Fruit fly (Drosophila melanogaster) whole organism, embryonic: ENCODE measurements around the gene Tango5.

Experiments
- Abd-B ChIP-seq: fragments of 200-800 bp; sonication (Bioruptor generic); optimal IDR thresholded peaks from 2 replicates; lab custom pipeline; 2018; ENCODE audit warnings: missing biosample characterization, mild to moderate bottlenecking, missing genetic modification characterization, moderate library complexity
- CG10274 ChIP-seq: fragments of 200-800 bp; sonication (Bioruptor generic); optimal IDR thresholded peaks from 3 replicates; lab custom pipeline; 2017; ENCODE audit warnings: missing biosample characterization, mild to moderate bottlenecking, missing genetic modification characterization
- CG10366 ChIP-seq: fragments of 200-800 bp; sonication (Bioruptor generic); IDR thresholded peaks from 2 replicates; pipeline ENCODE4 v1.3.6; 2022; ENCODE audit warnings: missing biosample characterization, missing genetic modification characterization
- CG10462 ChIP-seq: fragments of 200-800 bp; sonication (Bioruptor generic); optimal IDR thresholded peaks from 2 replicates; lab custom pipeline; 2016; ENCODE audit warnings: missing biosample characterization, missing genetic modification characterization
- CG10959 ChIP-seq: fragments of 200-800 bp; sonication (Bioruptor generic); IDR thresholded peaks from 2 replicates; pipeline ENCODE4 v1.3.6; 2022; ENCODE audit warnings: missing biosample characterization, missing genetic modification characterization
- CG11247 ChIP-seq: fragments of 200-800 bp; sonication (Bioruptor generic); IDR thresholded peaks from 2 replicates; pipeline ENCODE4 v1.3.6; 2022; ENCODE audit warnings: missing biosample characterization, missing genetic modification characterization
- CG11456 ChIP-seq: fragments of 200-800 bp; sonication (Bioruptor generic); IDR thresholded peaks from 3 replicates; pipeline ENCODE4 v1.3.6; 2022; ENCODE audit warnings: missing biosample characterization, missing genetic modification characterization
- CG11695 ChIP-seq: fragments of 200-800 bp; sonication (Bioruptor generic); IDR thresholded peaks from 3 replicates; pipeline ENCODE4 v1.3.6; 2022; ENCODE audit warnings: missing biosample characterization, missing genetic modification characterization
- CG11696 ChIP-seq: fragments of 200-800 bp; sonication (Bioruptor generic); IDR thresholded peaks from 2 replicates; pipeline ENCODE4 v1.3.6; 2022; ENCODE audit warnings: missing biosample characterization, missing genetic modification characterization
- CG15479 ChIP-seq: fragments of 200-800 bp; sonication (Bioruptor generic); optimal IDR thresholded peaks from 3 replicates; lab custom pipeline; 2019; ENCODE audit warnings: missing biosample characterization, mild to moderate bottlenecking, missing genetic modification characterization, moderate library complexity
- CG16813 ChIP-seq: fragments of 200-800 bp; sonication (Bioruptor generic); IDR thresholded peaks from 3 replicates; pipeline ENCODE4 v1.3.6; 2022; ENCODE audit warnings: missing biosample characterization, missing genetic modification characterization; ENCODE audit not compliant: partially characterized antibody
- CG30431 ChIP-seq: fragments of 200-800 bp; sonication (Bioruptor generic); optimal IDR thresholded peaks from 2 replicates; lab custom pipeline; 2017; ENCODE audit warnings: missing biosample characterization, missing genetic modification characterization
- CG3163 ChIP-seq: fragments of 200-800 bp; sonication (Bioruptor generic); optimal IDR thresholded peaks from 3 replicates; lab custom pipeline; 2016; ENCODE audit warnings: missing biosample characterization, missing genetic modification characterization
- CG4328 ChIP-seq: fragments of 200-800 bp; sonication (Bioruptor generic); optimal IDR thresholded peaks from 3 replicates; lab custom pipeline; 2017; ENCODE audit warnings: missing biosample characterization, missing genetic modification reagents, missing genetic modification characterization
- CG4424 ChIP-seq: fragments of 200-800 bp; sonication (Bioruptor generic); optimal IDR thresholded peaks from 3 replicates; lab custom pipeline; 2016; ENCODE audit warnings: missing biosample characterization, missing genetic modification characterization
- CG4617 ChIP-seq: fragments of 200-800 bp; sonication (Bioruptor generic); optimal IDR thresholded peaks from 3 replicates; lab custom pipeline; 2016; ENCODE audit warnings: missing biosample characterization, missing genetic modification characterization, borderline replicate concordance
- CG6689 ChIP-seq: fragments of 200-800 bp; sonication (Bioruptor generic); IDR thresholded peaks from 2 replicates; pipeline ENCODE4 v1.3.6; 2022; ENCODE audit warnings: missing biosample characterization, missing genetic modification characterization
- CG7271 ChIP-seq: fragments of 200-800 bp; sonication (Bioruptor generic); optimal IDR thresholded peaks from 2 replicates; lab custom pipeline; 2018; ENCODE audit warnings: missing biosample characterization, mild to moderate bottlenecking, missing genetic modification characterization, moderate library complexity
- CG7556 ChIP-seq: fragments of 200-800 bp; sonication (Bioruptor generic); optimal IDR thresholded peaks from 2 replicates; lab custom pipeline; 2017; ENCODE audit warnings: missing biosample characterization, mild to moderate bottlenecking, missing genetic modification characterization
- CG8089 ChIP-seq: fragments of 200-800 bp; sonication (Bioruptor generic); optimal IDR thresholded peaks from 3 replicates; lab custom pipeline; 2016; ENCODE audit warnings: missing biosample characterization, missing genetic modification characterization
- CG8388 ChIP-seq: fragments of 200-800 bp; sonication (Bioruptor generic); optimal IDR thresholded peaks from 2 replicates; lab custom pipeline; 2019; ENCODE audit warnings: missing biosample characterization, mild to moderate bottlenecking, missing genetic modification characterization, moderate library complexity
- CG9817 ChIP-seq: fragments of 200-800 bp; sonication (Bioruptor generic); optimal IDR thresholded peaks from 2 replicates; lab custom pipeline; 2018; ENCODE audit warnings: missing biosample characterization, mild to moderate bottlenecking, missing genetic modification characterization, moderate library complexity
- CG9932 ChIP-seq: fragments of 200-800 bp; sonication (Bioruptor generic); IDR thresholded peaks from 2 replicates; pipeline ENCODE4 v1.3.6; 2022; ENCODE audit warnings: missing biosample characterization, missing genetic modification characterization
- Deaf1 ChIP-seq: fragments of 200-800 bp; optimal IDR thresholded peaks from 3 replicates; lab custom pipeline; 2019; ENCODE audit warnings: missing biosample characterization, mild to moderate bottlenecking, missing genetic modification characterization, moderate library complexity
- Dek ChIP-seq: fragments of 200-800 bp; sonication (Bioruptor generic); optimal IDR thresholded peaks from 3 replicates; lab custom pipeline; 2019; ENCODE audit warnings: missing biosample characterization, mild to moderate bottlenecking, missing genetic modification characterization, moderate library complexity
- Hr78 ChIP-seq, 2 experiments: fragments of 200-800 bp in 1 of 2; fragments of >200 bp in 1 of 2; sonication (Bioruptor generic) in 1 of 2; optimal IDR thresholded peaks; 2 replicates each; lab custom pipeline; 2017 to 2019; ENCODE audit warnings: missing biosample characterization in 2 of 2, missing genetic modification characterization in 2 of 2, mild to moderate bottlenecking in 1 of 2, moderate library complexity in 1 of 2
- Lim3 ChIP-seq: fragments of 200-800 bp; sonication (Bioruptor generic); IDR thresholded peaks from 2 replicates; pipeline ENCODE4 v1.3.6; 2022; ENCODE audit warnings: missing biosample characterization, missing genetic modification characterization
- NK7.1 ChIP-seq: fragments of 200-800 bp; sonication (Bioruptor generic); optimal IDR thresholded peaks from 3 replicates; lab custom pipeline; 2016; ENCODE audit warnings: missing biosample characterization, missing genetic modification characterization
- Nf-YC ChIP-seq: fragments of 200-800 bp; optimal IDR thresholded peaks from 3 replicates; lab custom pipeline; 2019; ENCODE audit warnings: missing biosample characterization, mild to moderate bottlenecking, missing genetic modification characterization, moderate library complexity
- Ravus ChIP-seq: fragments of 200-800 bp; sonication (Bioruptor generic); IDR thresholded peaks from 2 replicates; pipeline ENCODE4 v1.3.6; 2022; ENCODE audit warnings: missing biosample characterization, missing genetic modification characterization
- Ssrp ChIP-seq: fragments of 200-800 bp; sonication (Bioruptor generic); optimal IDR thresholded peaks from 2 replicates; lab custom pipeline; 2018; ENCODE audit warnings: missing biosample characterization, mild to moderate bottlenecking, missing genetic modification characterization, moderate library complexity
- TFAM ChIP-seq: fragments of 200-800 bp; sonication (Bioruptor generic); optimal IDR thresholded peaks from 2 replicates; lab custom pipeline; 2017; ENCODE audit warnings: missing biosample characterization, missing genetic modification characterization, inconsistent platforms
- ara ChIP-seq: fragments of 200-800 bp; sonication (Bioruptor generic); IDR thresholded peaks from 2 replicates; pipeline ENCODE4 v1.3.6; 2022; ENCODE audit warnings: missing biosample characterization, missing genetic modification characterization
- ato ChIP-seq: fragments of 200-800 bp; sonication (Bioruptor generic); IDR thresholded peaks from 2 replicates; pipeline ENCODE4 v1.3.6; 2022; ENCODE audit warnings: missing biosample characterization, missing genetic modification characterization; ENCODE audit not compliant: partially characterized antibody
- az2 ChIP-seq: fragments of 200-800 bp; sonication (Bioruptor generic); optimal IDR thresholded peaks from 3 replicates; lab custom pipeline; 2016; ENCODE audit warnings: missing biosample characterization, missing genetic modification characterization
- bab2 ChIP-seq: fragments of 200-800 bp; sonication (Bioruptor generic); optimal IDR thresholded peaks from 2 replicates; lab custom pipeline; 2016; ENCODE audit warnings: missing biosample characterization, missing genetic modification characterization
- caup ChIP-seq: fragments of 200-800 bp; sonication (Bioruptor generic); optimal IDR thresholded peaks from 3 replicates; lab custom pipeline; 2017; ENCODE audit warnings: missing biosample characterization, mild to moderate bottlenecking, missing genetic modification characterization, moderate library complexity; ENCODE audit not compliant: severe bottlenecking
- ftz-f1 ChIP-seq: fragments of 200-800 bp; sonication (Bioruptor generic); optimal IDR thresholded peaks from 2 replicates; lab custom pipeline; 2016; ENCODE audit warnings: missing biosample characterization, missing genetic modification characterization
- grau ChIP-seq: fragments of 200-800 bp; optimal IDR thresholded peaks from 3 replicates; lab custom pipeline; 2019; ENCODE audit warnings: missing biosample characterization, mild to moderate bottlenecking, missing genetic modification characterization, moderate library complexity
- ind ChIP-seq: fragments of 200-800 bp; sonication (Bioruptor generic); optimal IDR thresholded peaks from 3 replicates; lab custom pipeline; 2016; ENCODE audit warnings: missing biosample characterization, missing genetic modification characterization
- jigr1 ChIP-seq: fragments of 200-800 bp; sonication (Bioruptor generic); IDR thresholded peaks from 3 replicates; pipeline ENCODE4 v1.3.6; 2022; ENCODE audit warnings: missing biosample characterization, missing genetic modification characterization
- jing ChIP-seq: fragments of 200-800 bp; sonication (Bioruptor generic); optimal IDR thresholded peaks from 2 replicates; lab custom pipeline; 2018; ENCODE audit warnings: missing biosample characterization, mild to moderate bottlenecking, missing genetic modification characterization
- kah ChIP-seq: fragments of 200-800 bp; sonication (Bioruptor generic); optimal IDR thresholded peaks from 2 replicates; lab custom pipeline; 2018; ENCODE audit warnings: missing biosample characterization, mild to moderate bottlenecking, missing genetic modification characterization
- lmd ChIP-seq: fragments of 200-800 bp; sonication (Bioruptor generic); IDR thresholded peaks from 2 replicates; pipeline ENCODE4 v1.3.6; 2022; ENCODE audit warnings: missing biosample characterization, missing genetic modification characterization
- lov ChIP-seq, 2 experiments: fragments of 200-800 bp in 1 of 2; fragments of >200 bp in 1 of 2; sonication (Bioruptor generic) in 1 of 2; IDR thresholded peaks in 1 of 2; optimal IDR thresholded peaks in 1 of 2; 2 replicates in 1 of 2; 3 replicates in 1 of 2; pipeline versions ENCODE4 v1.3.6 to Lab custom; 2017 to 2022; ENCODE audit warnings: missing biosample characterization in 1 of 2, missing genetic modification characterization in 1 of 2
- nerfin-2 ChIP-seq: fragments of 200-800 bp; sonication (Bioruptor generic); IDR thresholded peaks from 2 replicates; pipeline ENCODE4 v1.3.6; 2022; ENCODE audit warnings: missing biosample characterization, missing genetic modification characterization; ENCODE audit not compliant: partially characterized antibody
- repo ChIP-seq: fragments of 200-800 bp; sonication (Bioruptor generic); optimal IDR thresholded peaks from 2 replicates; lab custom pipeline; 2016; ENCODE audit warnings: missing biosample characterization, missing genetic modification characterization
- tll ChIP-seq, 2 experiments: fragments of 200-800 bp in 1 of 2; fragments of >200 bp in 1 of 2; sonication (Bioruptor generic) in 1 of 2; optimal IDR thresholded peaks; 2 replicates each; lab custom pipeline; 2017 to 2019; ENCODE audit warnings: missing biosample characterization in 2 of 2, missing genetic modification characterization in 2 of 2, mild to moderate bottlenecking in 1 of 2, moderate library complexity in 1 of 2
- unc-4 ChIP-seq: fragments of 200-800 bp; sonication (Bioruptor generic); IDR thresholded peaks from 2 replicates; pipeline ENCODE4 v1.3.6; 2022; ENCODE audit warnings: missing biosample characterization, missing genetic modification characterization; ENCODE audit not compliant: partially characterized antibody
- zen ChIP-seq: fragments of 200-800 bp; sonication (Bioruptor generic); optimal IDR thresholded peaks from 3 replicates; lab custom pipeline; 2018; ENCODE audit warnings: missing biosample characterization, mild to moderate bottlenecking, missing genetic modification characterization, moderate library complexity

Tango5 gene

DNA sequence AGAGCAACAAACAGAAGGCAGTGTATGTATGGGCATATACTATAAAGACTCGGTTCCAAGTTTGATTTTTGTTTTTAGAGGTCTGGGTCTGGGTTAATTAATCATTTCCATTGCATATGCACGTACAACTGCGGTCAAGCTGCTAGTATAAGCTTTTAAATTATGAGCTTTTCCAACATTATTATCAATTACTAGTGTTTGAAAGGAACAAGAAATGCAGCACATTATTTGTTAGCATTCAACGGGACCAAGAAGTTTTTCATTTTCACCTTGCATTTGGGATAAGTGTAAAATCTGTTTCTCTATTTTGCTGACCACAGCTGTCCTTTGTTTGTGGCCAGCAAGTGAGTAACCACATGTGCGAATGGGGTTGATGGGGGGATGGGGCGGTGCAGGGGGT lies 46.3 kb downstream of the Tango5 start (continued):
- no peak for TF ChIP-seq Nf-YC
- TF ChIP-seq CG7556 (GFP tag; lab: Kevin White, UChicago), result peak; percentile 15
- peak; percentile 21 for TF ChIP-seq az2 (GFP tag; lab: Kevin White, UChicago)
- TF ChIP-seq grau, result peak; percentile 45
- no peak for TF ChIP-seq Abd-B (GFP tag; lab: Kevin White, UChicago)
- peak; percentile 74 for TF ChIP-seq CG11696 (GFP tag; lab: Robert Waterston, UW)
- no peak for TF ChIP-seq kah (GFP tag; lab: Kevin White, UChicago)
- TF ChIP-seq Deaf1 (tag; lab: Kevin White, UChicago), result no peak
- no peak for TF ChIP-seq CG10274 (GFP tag; lab: Kevin White, UChicago)
- peak; percentile 30 for TF ChIP-seq CG8388
- TF ChIP-seq unc-4 (GFP tag; lab: Robert Waterston, UW), result no peak
- TF ChIP-seq tll (GFP tag; optimal IDR thresholded peaks at IDR 0.05; lab: Kevin White, UChicago), result no peak
- no peak for TF ChIP-seq Dek (tag; lab: Kevin White, UChicago)
- no peak for TF ChIP-seq lov (optimal IDR thresholded peaks at IDR 0.05; lab: Kevin White, UChicago)
- TF ChIP-seq lov (GFP tag; IDR thresholded peaks at IDR 0.05; lab: Robert Waterston, UW), result no peak
- TF ChIP-seq nerfin-2, result no peak
- peak; percentile 32; the same call in 1 of the 2 replicates for TF ChIP-seq CG11247 (GFP tag; lab: Robert Waterston, UW)
- peak; percentile 47; the same call in 1 of the 2 replicates for TF ChIP-seq CG6689 (GFP tag; lab: Robert Waterston, UW)
- no peak for TF ChIP-seq CG10462 (GFP tag; lab: Kevin White, UChicago)
- TF ChIP-seq CG3163 (GFP tag; lab: Kevin White, UChicago), result no peak
- TF ChIP-seq CG15479 (GFP tag; lab: Kevin White, UChicago), result no peak
- no peak for TF ChIP-seq caup (GFP tag; lab: Kevin White, UChicago)
- TF ChIP-seq CG9817 (tag; lab: Kevin White, UChicago), result no peak
- peak; percentile 44; the same call in 1 of the 2 replicates for TF ChIP-seq lmd (GFP tag; lab: Robert Waterston, UW)
- TF ChIP-seq bab2 (GFP tag; lab: Kevin White, UChicago), result no peak
- no peak for TF ChIP-seq ara (GFP tag; lab: Robert Waterston, UW)
- TF ChIP-seq TFAM, result no peak
- peak; percentile 19 for TF ChIP-seq jing (GFP tag; lab: Kevin White, UChicago)
- no peak for TF ChIP-seq ftz-f1 (GFP tag; lab: Kevin White, UChicago)
- TF ChIP-seq CG7271 (tag; lab: Kevin White, UChicago), result no peak
- TF ChIP-seq jigr1 (GFP tag; lab: Robert Waterston, UW), result no peak
- peak; percentile 56 for TF ChIP-seq CG10366 (GFP tag; lab: Robert Waterston, UW)
- TF ChIP-seq ato (GFP tag; lab: Robert Waterston, UW), result no peak
- no peak for TF ChIP-seq repo
- no peak for TF ChIP-seq Ravus (GFP tag; lab: Robert Waterston, UW)
- no peak for TF ChIP-seq CG11456 (GFP tag; lab: Robert Waterston, UW)
- no peak for TF ChIP-seq CG4328 (GFP tag; lab: Kevin White, UChicago)
- TF ChIP-seq NK7.1 (GFP tag; lab: Kevin White, UChicago), result no peak
- TF ChIP-seq CG4617 (GFP tag; lab: Kevin White, UChicago), result no peak
- no peak for TF ChIP-seq Lim3 (GFP tag; lab: Robert Waterston, UW)
- TF ChIP-seq CG11695 (GFP tag; lab: Robert Waterston, UW), result peak; percentile 66
- TF ChIP-seq Hr78 (GFP tag; optimal IDR thresholded peaks at IDR 0.05; lab: Kevin White, UChicago), result peak in 1 of 2 experiments; percentile 34
- no peak for TF ChIP-seq CG16813 (GFP tag; lab: Robert Waterston, UW)
- TF ChIP-seq CG8089 (GFP tag; lab: Kevin White, UChicago), result no peak
- no peak for TF ChIP-seq CG9932 (GFP tag; lab: Robert Waterston, UW)
- no peak for TF ChIP-seq CG10959 (GFP tag; lab: Robert Waterston, UW)
- no peak for TF ChIP-seq CG30431 (GFP tag; lab: Kevin White, UChicago)
- peak; percentile 36 for TF ChIP-seq Ssrp
- no peak for TF ChIP-seq zen (tag; lab: Kevin White, UChicago)
- peak; percentile 50 for TF ChIP-seq ind (GFP tag; lab: Kevin White, UChicago)
- no peak for TF ChIP-seq CG4424
